Worm (Caenorhabditis elegans): ENCODE results near the gene C43F9.5.

The C43F9.5 gene

ce11 chrIV:10545038-10545437 lies 45.5 kb downstream of the C43F9.5 start, which contains the start of gene T07G12.5:
Gene T07G12.5 (minus strand): TSS chrIV:10545138.
- no peak for TF ChIP-seq ceh-39 (tag; optimal IDR thresholded peaks at IDR 0.05)
- no peak for TF ChIP-seq lsy-2 (tag; optimal IDR thresholded peaks at IDR 0.05)
- TF ChIP-seq elt-3 (tag; optimal IDR thresholded peaks at IDR 0.05) = no peak
- no peak for TF ChIP-seq mab-5 (tag; optimal IDR thresholded peaks at IDR 0.05)
- no peak for TF ChIP-seq nhr-237 (tag; optimal IDR thresholded peaks at IDR 0.05)
- TF ChIP-seq mep-1 (tag; optimal IDR thresholded peaks at IDR 0.05) = no peak
- TF ChIP-seq sem-2 (GFP tag; optimal IDR thresholded peaks at IDR 0.05) = no peak
- no peak for TF ChIP-seq lin-32 (GFP tag; optimal IDR thresholded peaks at IDR 0.05)
- no peak for TF ChIP-seq sptf-1 (tag; optimal IDR thresholded peaks at IDR 0.05)
- no peak for TF ChIP-seq flh-1 (GFP tag; optimal IDR thresholded peaks at IDR 0.05)
- no peak for TF ChIP-seq nhr-12 (tag; optimal IDR thresholded peaks at IDR 0.05)

- no peak for TF ChIP-seq hlh-1 (tag; optimal IDR thresholded peaks at IDR 0.05)
- no peak for TF ChIP-seq zip-8 (tag; optimal IDR thresholded peaks at IDR 0.05)
- TF ChIP-seq lsy-2 (tag; optimal IDR thresholded peaks at IDR 0.05) = no peak
- TF ChIP-seq mep-1 (tag; optimal IDR thresholded peaks at IDR 0.05) = no peak
- no peak for TF ChIP-seq bed-3 (GFP tag; optimal IDR thresholded peaks at IDR 0.05)
- TF ChIP-seq lin-32 (GFP tag; optimal IDR thresholded peaks at IDR 0.05) = no peak
- no peak for TF ChIP-seq ces-1 (GFP tag; optimal IDR thresholded peaks at IDR 0.05)
- TF ChIP-seq cnd-1 (tag; optimal IDR thresholded peaks at IDR 0.05) = no peak
- TF ChIP-seq nhr-28 (tag; optimal IDR thresholded peaks at IDR 0.05) = no peak
- no peak for TF ChIP-seq M03D4.4 (tag; optimal IDR thresholded peaks at IDR 0.05)
- TF ChIP-seq unc-39 (tag; optimal IDR thresholded peaks at IDR 0.05) = no peak
- TF ChIP-seq elt-1 (tag; optimal IDR thresholded peaks at IDR 0.05; ENCODE audit: borderline replicate concordance, insufficient read depth) = no peak
These were observed 47.2 kb downstream of the C43F9.5 start for ce11 chrIV:10543361-10543760.

DNA sequence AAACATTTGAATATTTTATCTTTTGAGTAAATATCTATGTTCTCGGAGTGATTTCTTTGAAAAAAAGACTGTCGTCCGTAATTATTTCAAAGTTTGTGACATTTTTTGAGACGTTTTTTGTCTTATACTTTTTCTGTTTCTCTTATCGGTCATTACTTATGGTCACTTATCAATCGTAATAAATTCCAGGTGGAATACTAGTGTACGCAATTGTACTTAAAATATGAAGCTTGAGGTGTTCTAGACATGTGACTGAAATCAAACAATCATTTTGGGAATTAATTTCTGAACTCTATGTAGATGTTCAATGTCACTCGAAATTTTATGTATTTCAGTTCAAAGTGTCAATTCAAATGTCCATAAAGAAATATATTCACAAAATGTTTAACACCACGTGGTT lies 48.3 kb downstream of the C43F9.5 start:
- TF ChIP-seq hlh-1 (tag; optimal IDR thresholded peaks at IDR 0.05) (no peak), nhr-76 (tag; optimal IDR thresholded peaks at IDR 0.05) (no peak), pha-4 (tag; optimal IDR thresholded peaks at IDR 0.05) (no peak), ztf-11 (tag; optimal IDR thresholded peaks at IDR 0.05) (no peak), lin-13 (tag; optimal IDR thresholded peaks at IDR 0.05) (no peak), unc-62 (GFP tag; optimal IDR thresholded peaks at IDR 0.05) (no peak), unc-39 (tag; optimal IDR thresholded peaks at IDR 0.05) (no peak)
